Worm (Caenorhabditis elegans): Measurements from ENCODE around the gene sre-50.

sre-50 gene

ce11 chrII:12352115-12352514 is 48.8 kb downstream of the sre-50 start, which contains the start of gene ras-1:
ras-1 (minus strand) TSS chrII:12352243.
- TF ChIP-seq ref-1 (GFP tag; conservative IDR thresholded peaks at IDR 0.05) (no peak), T22C8.4 (GFP tag; IDR thresholded peaks at IDR 0.05) (no peak), flt-1 (GFP tag; IDR thresholded peaks at IDR 0.05) (no peak), med-1 (GFP tag; optimal IDR thresholded peaks at IDR 0.05; ENCODE audit: insufficient read depth) (no peak), klf-2 (GFP tag; conservative IDR thresholded peaks at IDR 0.05) (no peak), ztf-29 (GFP tag; IDR thresholded peaks at IDR 0.05) (no peak), tab-1 (GFP tag; IDR thresholded peaks at IDR 0.05) (no peak), ztf-23 (GFP tag; IDR thresholded peaks at IDR 0.05) (no peak), cog-1 (tag; optimal IDR thresholded peaks at IDR 0.05) (no peak)

DNA sequence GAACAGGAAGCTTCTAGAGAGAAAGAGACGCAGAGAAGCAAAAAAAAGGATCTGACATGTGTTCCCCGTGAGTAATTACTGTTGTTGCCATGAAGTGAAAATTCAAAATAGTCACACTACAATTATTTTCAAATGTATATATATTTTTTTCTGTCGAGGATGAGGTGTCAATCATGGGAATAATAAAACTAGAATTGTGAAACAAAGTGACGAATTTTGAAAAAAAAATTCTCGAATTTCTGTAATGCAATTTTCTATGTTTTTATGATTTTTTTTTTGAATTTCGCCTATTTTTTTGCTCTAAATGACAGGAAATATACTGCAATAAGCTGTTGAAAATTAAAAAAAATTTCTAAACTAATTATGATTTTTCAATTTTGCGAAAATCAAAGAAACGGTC is 49.8 kb downstream of the sre-50 start:
- TF ChIP-seq klf-2 (GFP tag; conservative IDR thresholded peaks at IDR 0.05) (no peak), ref-1 (GFP tag; conservative IDR thresholded peaks at IDR 0.05) (no peak), ztf-23 (GFP tag; IDR thresholded peaks at IDR 0.05) (no peak), cog-1 (tag; optimal IDR thresholded peaks at IDR 0.05) (no peak), T22C8.4 (GFP tag; IDR thresholded peaks at IDR 0.05) (no peak), flt-1 (GFP tag; IDR thresholded peaks at IDR 0.05) (no peak), tab-1 (GFP tag; IDR thresholded peaks at IDR 0.05) (no peak), ztf-29 (GFP tag; IDR thresholded peaks at IDR 0.05) (no peak), med-1 (GFP tag; optimal IDR thresholded peaks at IDR 0.05; ENCODE audit: insufficient read depth) (no peak)

ce11 chrII:12353816-12354215 is 50.5 kb downstream of the sre-50 start:
- no peak for TF ChIP-seq tab-1 (GFP tag; IDR thresholded peaks at IDR 0.05)
- no peak for TF ChIP-seq med-1 (GFP tag; optimal IDR thresholded peaks at IDR 0.05; ENCODE audit: insufficient read depth)
- TF ChIP-seq ztf-23 (GFP tag; IDR thresholded peaks at IDR 0.05), result no peak

Measured in whole organism, midembryonic.